Worm (Caenorhabditis elegans): ENCODE measurements around the gene pat-2.
A peak's percentile ranks its signal among the peaks of the same experiment; 100 is the strongest.

The pat-2 gene

ce11 chrIII:8866983-8867842 is 48.5 kb downstream of the pat-2 start:
- TF ChIP-seq jun-1 (tag; optimal IDR thresholded peaks at IDR 0.05): peak; percentile 49
- TF ChIP-seq ama-1 (optimal IDR thresholded peaks at IDR 0.05): peak; percentile 56
- peak; percentile 53 for TF ChIP-seq ceh-28 (tag; optimal IDR thresholded peaks at IDR 0.05)
- TF ChIP-seq ceh-16 (tag; optimal IDR thresholded peaks at IDR 0.05): no peak
- TF ChIP-seq lsy-12 (tag; optimal IDR thresholded peaks at IDR 0.05): peak; percentile 20
- TF ChIP-seq elt-2 (tag; optimal IDR thresholded peaks at IDR 0.05): peak; percentile 50
- TF ChIP-seq egl-5 (tag; optimal IDR thresholded peaks at IDR 0.05): peak; percentile 7
- peak; percentile 40 for TF ChIP-seq nfya-1 (tag; optimal IDR thresholded peaks at IDR 0.05; ENCODE audit: insufficient read depth)
- TF ChIP-seq lin-39 (tag; optimal IDR thresholded peaks at IDR 0.05): peak; percentile 2
- no peak for TF ChIP-seq ceh-82 (tag; optimal IDR thresholded peaks at IDR 0.05)
- no peak for TF ChIP-seq nhr-77 (tag; optimal IDR thresholded peaks at IDR 0.05)
- TF ChIP-seq zag-1 (tag; optimal IDR thresholded peaks at IDR 0.05): no peak
- peak; percentile 30 for TF ChIP-seq pqm-1 (tag; optimal IDR thresholded peaks at IDR 0.05)
- TF ChIP-seq nhr-25 (tag; optimal IDR thresholded peaks at IDR 0.05): peak; percentile 69
- no peak for TF ChIP-seq lin-15B (tag; optimal IDR thresholded peaks at IDR 0.05)
- no peak for TF ChIP-seq snpc-4 (tag; optimal IDR thresholded peaks at IDR 0.05)
- TF ChIP-seq pha-4 (tag; optimal IDR thresholded peaks at IDR 0.05): peak; percentile 42
- TF ChIP-seq nhr-23 (tag; optimal IDR thresholded peaks at IDR 0.05): peak; percentile 20

ce11 chrIII:8867922-8868655 is 49.4 kb downstream of the pat-2 start:
- TF ChIP-seq aly-2 (tag; optimal IDR thresholded peaks at IDR 0.05) (no peak), nhr-43 (tag; optimal IDR thresholded peaks at IDR 0.05; ENCODE audit: poor library complexity, severe bottlenecking) (peak; percentile 22), nhr-25 (tag; optimal IDR thresholded peaks at IDR 0.05) (peak; percentile 45), ceh-82 (tag; optimal IDR thresholded peaks at IDR 0.05) (no peak), jun-1 (tag; optimal IDR thresholded peaks at IDR 0.05) (peak; percentile 65), ama-1 (optimal IDR thresholded peaks at IDR 0.05) (peak; percentile 14), tbx-2 (tag; optimal IDR thresholded peaks at IDR 0.05) (no peak), elt-3 (tag; optimal IDR thresholded peaks at IDR 0.05) (peak in 1 of 3 experiments; percentile 73), R02D3.7 (tag; optimal IDR thresholded peaks at IDR 0.05) (no peak), nfya-1 (tag; optimal IDR thresholded peaks at IDR 0.05; ENCODE audit: insufficient read depth) (peak; percentile 27), lin-15B (tag; optimal IDR thresholded peaks at IDR 0.05) (no peak), eor-1 (tag; optimal IDR thresholded peaks at IDR 0.05) (no peak), mdl-1 (tag; optimal IDR thresholded peaks at IDR 0.05) (no peak), nhr-67 (tag; optimal IDR thresholded peaks at IDR 0.05) (no peak), egl-5 (tag; optimal IDR thresholded peaks at IDR 0.05) (no peak), nhr-77 (tag; optimal IDR thresholded peaks at IDR 0.05) (no peak), ceh-16 (tag; optimal IDR thresholded peaks at IDR 0.05) (no peak), elt-2 (tag; optimal IDR thresholded peaks at IDR 0.05) (peak; percentile 88), pha-4 (tag; optimal IDR thresholded peaks at IDR 0.05) (peak; percentile 63), ztf-4 (tag; optimal IDR thresholded peaks at IDR 0.05) (no peak), ceh-28 (tag; optimal IDR thresholded peaks at IDR 0.05) (peak; percentile 51), mml-1 (tag; optimal IDR thresholded peaks at IDR 0.05) (no peak), nhr-237 (tag; optimal IDR thresholded peaks at IDR 0.05) (no peak), sea-2 (GFP tag; optimal IDR thresholded peaks at IDR 0.05) (no peak), daf-12 (tag; optimal IDR thresholded peaks at IDR 0.05) (no peak), elt-1 (tag; optimal IDR thresholded peaks at IDR 0.05) (no peak), pqm-1 (tag; optimal IDR thresholded peaks at IDR 0.05) (peak; percentile 94), nhr-23 (tag; optimal IDR thresholded peaks at IDR 0.05) (peak; percentile 67)

ce11 chrIII:8869663-8870062 is 51.0 kb downstream of the pat-2 start:
- TF ChIP-seq R02D3.7 (tag; optimal IDR thresholded peaks at IDR 0.05) (no peak), nfya-1 (tag; optimal IDR thresholded peaks at IDR 0.05; ENCODE audit: insufficient read depth) (no peak), nhr-77 (tag; optimal IDR thresholded peaks at IDR 0.05) (no peak), zag-1 (tag; optimal IDR thresholded peaks at IDR 0.05) (no peak), nhr-11 (tag; optimal IDR thresholded peaks at IDR 0.05) (no peak), nhr-28 (tag; optimal IDR thresholded peaks at IDR 0.05) (no peak), ztf-4 (tag; optimal IDR thresholded peaks at IDR 0.05) (no peak), hmg-11 (tag; optimal IDR thresholded peaks at IDR 0.05) (no peak), elt-1 (tag; optimal IDR thresholded peaks at IDR 0.05) (no peak), ceh-16 (tag; optimal IDR thresholded peaks at IDR 0.05) (no peak), elt-2 (tag; optimal IDR thresholded peaks at IDR 0.05) (no peak), lsy-12 (tag; optimal IDR thresholded peaks at IDR 0.05) (no peak), egl-5 (tag; optimal IDR thresholded peaks at IDR 0.05) (no peak), pqm-1 (tag; optimal IDR thresholded peaks at IDR 0.05) (no peak), ceh-82 (tag; optimal IDR thresholded peaks at IDR 0.05) (no peak), nhr-76 (tag; optimal IDR thresholded peaks at IDR 0.05) (no peak)

All from whole organism, L3 larva.